Worm (Caenorhabditis elegans): ENCODE results near the gene mfsd-10.

mfsd-10 gene

DNA sequence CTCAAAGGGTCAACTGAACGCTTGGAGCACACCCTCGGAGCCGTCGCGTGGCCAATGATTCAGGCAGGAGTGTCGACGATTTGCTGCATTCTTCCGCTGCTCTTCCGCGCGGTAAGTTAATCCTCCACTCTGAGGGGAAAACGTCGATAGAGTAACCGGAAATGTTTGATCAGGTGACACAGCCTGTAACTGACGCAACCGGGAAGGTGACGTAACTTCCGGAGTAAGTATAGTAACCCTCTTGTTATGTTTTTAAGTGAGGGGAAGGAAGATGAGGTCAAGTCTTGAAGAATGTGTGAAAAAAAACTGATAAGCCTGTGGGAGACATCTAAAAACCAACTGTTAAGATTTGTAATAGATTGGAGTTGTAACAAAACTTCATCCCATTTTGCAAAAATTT lies 43.5 kb downstream of the mfsd-10 start:
- TF ChIP-seq F10B5.3 (tag; optimal IDR thresholded peaks at IDR 0.05): no peak
- TF ChIP-seq dmd-9 (GFP tag; IDR thresholded peaks at IDR 0.05): no peak
- no peak for TF ChIP-seq Y75B8A.6 (GFP tag; IDR thresholded peaks at IDR 0.05)

DNA sequence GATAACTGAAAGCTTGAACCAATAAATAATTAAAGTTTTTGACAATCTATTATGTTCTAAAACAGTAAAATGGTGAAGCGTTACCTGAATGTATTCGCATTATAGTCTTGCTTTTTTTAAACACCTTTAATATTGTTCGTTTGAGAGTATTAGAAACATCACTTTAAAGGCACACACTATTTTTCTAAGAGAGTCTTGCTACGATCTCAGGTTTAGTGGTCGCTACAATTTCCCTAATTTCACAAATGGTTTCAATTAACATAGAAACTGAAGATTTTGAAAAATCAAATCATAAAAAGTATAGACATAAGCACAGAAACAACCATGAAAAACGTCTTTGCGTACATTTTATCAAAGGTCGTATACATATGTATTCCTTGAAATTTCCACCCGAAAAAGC lies 47.9 kb downstream of the mfsd-10 start:
- TF ChIP-seq skn-1 (tag; optimal IDR thresholded peaks at IDR 0.05) (no peak), unc-62 (GFP tag; optimal IDR thresholded peaks at IDR 0.05 in 1 of 2) (peak in 1 of 2 experiments; percentile 68), unc-62 (tag; optimal IDR thresholded peaks at IDR 0.05) (no peak)

- TF ChIP-seq aha-1 (tag) (no peak), mxl-3 (GFP tag; optimal IDR thresholded peaks at IDR 0.05) (no peak), nhr-48 (tag; optimal IDR thresholded peaks at IDR 0.05) (no peak), daf-12 (tag; optimal IDR thresholded peaks at IDR 0.05) (no peak), ztf-7 (tag; optimal IDR thresholded peaks at IDR 0.05) (no peak), unc-62 (GFP tag; optimal IDR thresholded peaks at IDR 0.05 in 1 of 2) (peak in 1 of 2 experiments; percentile 20), unc-62 (tag; optimal IDR thresholded peaks at IDR 0.05) (no peak)
These were observed 50.2 kb downstream of the mfsd-10 start, which contains the start of gene ptr-5 for ce11 chrX:17318284-17318683. Gene ptr-5, plus strand, starts transcription at chrX:17318584.

ce11 chrX:17314948-17315347 lies 53.5 kb downstream of the mfsd-10 start:
- 0 out of 2 replicates have a peak, but pooled peaks have one; percentile 22 for TF ChIP-seq lim-7 (GFP tag; IDR thresholded peaks at IDR 0.05)
- TF ChIP-seq dmd-8 (GFP tag; IDR thresholded peaks at IDR 0.05): 0 out of 2 replicates have a peak, but pooled peaks have one; percentile 20
- peak; percentile 80 for TF ChIP-seq hmg-1.1 (GFP tag; IDR thresholded peaks at IDR 0.05)
- TF ChIP-seq mep-1 (tag; optimal IDR thresholded peaks at IDR 0.05): peak; percentile 16
- peak; percentile 1 for TF ChIP-seq Y5F2A.4 (GFP tag; optimal IDR thresholded peaks at IDR 0.05)
- 0 out of 2 replicates have a peak, but pooled peaks have one; percentile 46 for TF ChIP-seq D1046.2 (GFP tag; IDR thresholded peaks at IDR 0.05)
- TF ChIP-seq mxl-3 (GFP tag; optimal IDR thresholded peaks at IDR 0.05): peak; percentile 21
- peak; percentile 32 for TF ChIP-seq hlh-30 (tag; optimal IDR thresholded peaks at IDR 0.05; ENCODE audit: insufficient read depth)
- TF ChIP-seq nhr-11 (tag; optimal IDR thresholded peaks at IDR 0.05): peak; percentile 8
- TF ChIP-seq aha-1 (tag): peak; percentile 92
- TF ChIP-seq rbr-2 (tag; optimal IDR thresholded peaks at IDR 0.05): peak; percentile 55
- peak; percentile 36 for TF ChIP-seq F37D6.2 (tag; optimal IDR thresholded peaks at IDR 0.05)
- 0 out of 2 replicates have a peak, but pooled peaks have one; percentile 15 for TF ChIP-seq tra-1 (GFP tag; IDR thresholded peaks at IDR 0.05)
- peak; percentile 71 for TF ChIP-seq ctbp-1 (GFP tag; IDR thresholded peaks at IDR 0.05)
- peak; percentile 90 for TF ChIP-seq set-16 (GFP tag; IDR thresholded peaks at IDR 0.05)
- TF ChIP-seq php-3 (GFP tag; IDR thresholded peaks at IDR 0.05): no peak
- TF ChIP-seq duxl-1 (tag; optimal IDR thresholded peaks at IDR 0.05; ENCODE audit: poor library complexity): no peak
- TF ChIP-seq fkh-10 (GFP tag; optimal IDR thresholded peaks at IDR 0.05): no peak
- peak in 1 of 2 experiments; percentile 60 for TF ChIP-seq unc-62 (GFP tag; optimal IDR thresholded peaks at IDR 0.05 in 1 of 2)
- TF ChIP-seq unc-62 (tag; optimal IDR thresholded peaks at IDR 0.05): no peak
- no peak for TF ChIP-seq mdl-1 (tag; optimal IDR thresholded peaks at IDR 0.05)
- TF ChIP-seq arid-1 (GFP tag; conservative IDR thresholded peaks at IDR 0.05): no peak
